Fruit fly (Drosophila melanogaster) whole organism, wandering third instar larva: ENCODE results near the gene CG4629.

ENCODE experiments used
- CrebA ChIP-seq: fragments of 200-800 bp; sonication (Bioruptor generic); optimal IDR thresholded peaks from 2 replicates; lab custom pipeline; 2016; ENCODE audit warnings: missing biosample characterization, mild to moderate bottlenecking, missing genetic modification characterization, borderline replicate concordance
- GATAd ChIP-seq: sonication (Bioruptor generic); optimal IDR thresholded peaks from 2 replicates; lab custom pipeline; 2016; ENCODE audit warnings: missing biosample characterization, missing genetic modification characterization
- HLH106 ChIP-seq: fragments of 200-800 bp; optimal IDR thresholded peaks from 3 replicates; lab custom pipeline; 2019; ENCODE audit warnings: missing biosample characterization, mild to moderate bottlenecking, missing genetic modification characterization, moderate library complexity
- Hr78 ChIP-seq: fragments of >200 bp; optimal IDR thresholded peaks from 2 replicates; lab custom pipeline; 2017; ENCODE audit warnings: missing biosample characterization, missing genetic modification characterization
- Myc ChIP-seq: fragments of >200 bp; optimal IDR thresholded peaks from 2 replicates; lab custom pipeline; 2017
- OdsH ChIP-seq: fragments of 200-800 bp; sonication (Bioruptor generic); optimal IDR thresholded peaks from 2 replicates; lab custom pipeline; 2016; ENCODE audit warnings: missing biosample characterization, mild to moderate bottlenecking, missing genetic modification characterization
- lola ChIP-seq: fragments of >200 bp; optimal IDR thresholded peaks from 2 replicates; lab custom pipeline; 2017; ENCODE audit warnings: missing biosample characterization, missing genetic modification characterization

dm6 chr2L:1095450-1095849 is 6.9 kb downstream of the CG4629 start:
- no peak for TF ChIP-seq HLH106 (tag; lab: Kevin White, UChicago)
- TF ChIP-seq lola = no peak
- TF ChIP-seq OdsH (GFP tag; lab: Kevin White, UChicago) = no peak
- no peak for TF ChIP-seq GATAd (GFP tag; lab: Kevin White, UChicago)
- no peak for TF ChIP-seq CrebA (GFP tag; lab: Kevin White, UChicago)
- no peak for TF ChIP-seq Myc (lab: Kevin White, UChicago)
- no peak for TF ChIP-seq Hr78 (GFP tag; lab: Kevin White, UChicago)
